Fruit fly (Drosophila melanogaster) whole organism, adult: ENCODE results near the gene Phae2.

Experiments used
- CG11617 ChIP-seq: fragments of 200-800 bp; sonication (Bioruptor generic); optimal IDR thresholded peaks from 2 replicates; lab custom pipeline; 2017; ENCODE audit warnings: mild to moderate bottlenecking, missing biosample characterization, missing genetic modification reagents, missing genetic modification characterization
- CG12768 ChIP-seq: fragments of 200-800 bp; sonication (Bioruptor generic); optimal IDR thresholded peaks from 2 replicates; lab custom pipeline; 2017; ENCODE audit warnings: missing biosample characterization, missing genetic modification characterization, mild to moderate bottlenecking, moderate library complexity, missing genetic modification reagents
- CG14711 ChIP-seq: fragments of 200-800 bp; sonication (Bioruptor generic); optimal IDR thresholded peaks from 2 replicates; lab custom pipeline; 2018; ENCODE audit warnings: missing biosample characterization, mild to moderate bottlenecking, missing genetic modification characterization, moderate library complexity
- CG1620 ChIP-seq: fragments of 200-800 bp; sonication (Bioruptor generic); optimal IDR thresholded peaks from 2 replicates; lab custom pipeline; 2016; ENCODE audit warnings: missing biosample characterization, missing genetic modification characterization
- CG33017 ChIP-seq: fragments of 200-800 bp; sonication (Bioruptor generic); optimal IDR thresholded peaks from 2 replicates; lab custom pipeline; 2018; ENCODE audit warnings: missing biosample characterization, mild to moderate bottlenecking, missing genetic modification characterization, moderate library complexity
- CG5204 ChIP-seq: fragments of 200-800 bp; sonication (Bioruptor generic); optimal IDR thresholded peaks from 2 replicates; lab custom pipeline; 2016; ENCODE audit warnings: missing biosample characterization, missing genetic modification characterization
- CG7045 ChIP-seq: fragments of 200-800 bp; sonication (Bioruptor generic); optimal IDR thresholded peaks from 2 replicates; lab custom pipeline; 2017; ENCODE audit warnings: missing biosample characterization, mild to moderate bottlenecking, missing genetic modification characterization
- CG7101 ChIP-seq: fragments of 200-800 bp; sonication (Bioruptor generic); optimal IDR thresholded peaks from 2 replicates; lab custom pipeline; 2018; ENCODE audit warnings: missing biosample characterization, mild to moderate bottlenecking, missing genetic modification characterization, moderate library complexity
- Clk ChIP-seq: fragments of 200-800 bp; sonication (Bioruptor generic); optimal IDR thresholded peaks from 2 replicates; lab custom pipeline; 2017; ENCODE audit warnings: missing biosample characterization, missing genetic modification characterization
- Crg-1 ChIP-seq: fragments of 200-800 bp; sonication (Bioruptor generic); optimal IDR thresholded peaks from 2 replicates; lab custom pipeline; 2016; ENCODE audit warnings: missing biosample characterization, missing genetic modification characterization
- Hr96 ChIP-seq: fragments of 200-800 bp; sonication (Bioruptor generic); optimal IDR thresholded peaks from 2 replicates; lab custom pipeline; 2016; ENCODE audit warnings: missing biosample characterization, missing genetic modification characterization
- Mnt ChIP-seq: fragments of 200-800 bp; sonication (Bioruptor generic); optimal IDR thresholded peaks from 2 replicates; lab custom pipeline; 2016; ENCODE audit warnings: missing biosample characterization, mild to moderate bottlenecking, missing genetic modification characterization
- bab1 ChIP-seq: fragments of 200-800 bp; sonication (Bioruptor generic); optimal IDR thresholded peaks from 3 replicates; lab custom pipeline; 2019; ENCODE audit warnings: missing biosample characterization, mild to moderate bottlenecking, missing genetic modification characterization, moderate library complexity
- cic ChIP-seq: fragments of 200-800 bp; sonication (Bioruptor generic); optimal IDR thresholded peaks from 2 replicates; lab custom pipeline; 2017; ENCODE audit warnings: missing biosample characterization, mild to moderate bottlenecking, missing genetic modification characterization, moderate library complexity
- cnc ChIP-seq, 2 experiments: fragments of >200 bp; optimal IDR thresholded peaks; 2 replicates each; lab custom pipeline; 2017
- kay ChIP-seq: fragments of 200-800 bp; sonication (Bioruptor generic); peaks from one replicate; lab custom pipeline; 2016; ENCODE audit warnings: missing biosample characterization, missing genetic modification characterization, borderline replicate concordance
- ovo ChIP-seq: fragments of 200-800 bp; sonication (Bioruptor generic); optimal IDR thresholded peaks from 2 replicates; lab custom pipeline; 2016; ENCODE audit warnings: missing biosample characterization, missing genetic modification characterization
- pad ChIP-seq: fragments of 200-800 bp; sonication (Bioruptor generic); optimal IDR thresholded peaks from 3 replicates; lab custom pipeline; 2017; ENCODE audit warnings: missing biosample characterization, missing genetic modification characterization, mild to moderate bottlenecking, moderate library complexity, missing genetic modification reagents
- tj ChIP-seq: fragments of 200-800 bp; sonication (Bioruptor generic); optimal IDR thresholded peaks from 3 replicates; lab custom pipeline; 2017; ENCODE audit warnings: missing biosample characterization, mild to moderate bottlenecking, missing genetic modification characterization, moderate library complexity
- toe ChIP-seq: fragments of 200-800 bp; sonication (Bioruptor generic); optimal IDR thresholded peaks from 2 replicates; lab custom pipeline; 2016; ENCODE audit warnings: missing biosample characterization, missing genetic modification characterization

Gene Phae2

DNA sequence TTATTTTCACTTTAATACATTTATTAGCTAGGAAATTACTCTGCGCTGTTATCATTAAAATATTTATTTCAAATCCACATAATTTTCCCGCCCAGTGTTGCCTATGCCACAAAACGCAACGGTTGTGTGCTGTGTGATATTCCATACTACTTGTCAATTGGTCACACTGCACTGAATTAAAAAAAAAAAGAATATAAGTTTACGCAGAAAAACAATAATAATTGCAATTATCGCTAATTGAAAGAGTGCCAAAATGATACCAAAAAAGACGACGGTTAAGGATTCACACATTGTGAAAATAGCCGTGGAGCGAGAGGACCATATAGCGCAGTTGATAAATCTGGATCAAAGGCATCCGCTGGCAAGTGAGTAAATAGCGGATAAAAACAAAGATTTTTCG, 13.2 kb upstream of the Phae2 start, which contains the start of gene Ced-12:
TSS of gene Ced-12 (plus strand) at position 141 of the 400 bp plus-strand sequence.
- TF ChIP-seq cnc (optimal IDR thresholded peaks at IDR 0.05; lab: Kevin White, UChicago) = no peak
- TF ChIP-seq CG1620 (GFP tag; lab: Kevin White, UChicago) = no peak
- no peak for TF ChIP-seq kay (GFP tag; lab: Kevin White, UChicago)
- no peak for TF ChIP-seq tj (GFP tag; lab: Kevin White, UChicago)
- TF ChIP-seq CG14711 (tag; lab: Kevin White, UChicago) = peak; percentile 10
- TF ChIP-seq CG5204 (GFP tag; lab: Kevin White, UChicago) = no peak
- TF ChIP-seq CG11617 (GFP tag; lab: Kevin White, UChicago) = peak; percentile 26
- no peak for TF ChIP-seq CG7045 (GFP tag; lab: Kevin White, UChicago)
- TF ChIP-seq Mnt = no peak
- TF ChIP-seq Clk (GFP tag; lab: Kevin White, UChicago) = no peak
- no peak for TF ChIP-seq toe
- TF ChIP-seq Hr96 (GFP tag; lab: Kevin White, UChicago) = no peak
- TF ChIP-seq bab1 = peak; percentile 26
- no peak for TF ChIP-seq CG12768 (GFP tag; lab: Kevin White, UChicago)
- no peak for TF ChIP-seq pad
- no peak for TF ChIP-seq cic (GFP tag; lab: Kevin White, UChicago)
- TF ChIP-seq CG7101 = no peak
- no peak for TF ChIP-seq Crg-1
- TF ChIP-seq CG33017 = no peak
- no peak for TF ChIP-seq ovo

DNA sequence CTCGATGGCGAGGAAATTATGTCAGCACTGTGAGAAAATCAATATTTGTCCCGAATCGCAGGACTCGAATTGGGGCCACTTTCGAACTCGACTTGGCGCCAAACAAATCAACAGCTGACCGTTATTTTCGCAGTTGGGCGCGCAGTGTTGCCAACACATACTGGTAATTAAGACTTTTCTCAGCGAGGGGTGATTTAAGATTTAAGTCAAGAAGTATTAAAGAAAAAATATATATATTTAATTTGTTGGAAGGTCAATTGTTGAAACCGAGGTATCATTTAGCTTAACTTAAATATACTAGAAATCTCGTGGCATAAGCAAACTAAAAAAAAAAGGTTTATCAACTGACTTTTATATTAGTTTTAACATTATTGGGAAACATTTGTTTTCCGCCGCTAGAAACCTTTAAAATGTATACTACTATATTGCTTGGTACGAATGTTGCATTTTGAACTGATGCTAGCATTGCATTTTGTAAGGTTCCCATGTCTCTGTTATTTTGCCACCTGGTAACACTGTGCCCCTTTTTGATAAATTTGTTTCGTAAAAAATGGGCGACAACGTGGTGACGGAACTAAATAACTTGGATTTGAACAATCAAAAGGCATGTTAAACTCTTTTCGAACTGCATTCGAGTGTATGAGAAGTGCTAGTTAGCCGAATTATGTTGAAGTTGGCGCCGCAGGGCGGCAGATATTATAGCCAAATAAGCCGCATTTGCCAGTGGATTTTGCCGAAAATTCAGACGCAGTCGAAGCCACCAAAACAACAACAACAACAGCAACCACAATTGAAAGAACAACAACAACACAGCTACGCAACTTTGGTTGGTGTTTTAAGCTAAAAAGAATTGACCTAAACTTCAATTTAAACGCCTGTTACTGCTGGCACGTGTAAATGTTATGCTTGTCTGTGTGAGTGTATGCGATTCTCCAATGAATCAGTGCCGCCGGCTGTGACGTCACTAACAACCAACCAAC, 7.4 kb upstream of the Phae2 start, which contains the start of the genes Patsas and ThrRS:
TSS of gene Patsas (minus strand) at position 55 of the 980 bp plus-strand sequence.
TSS of gene ThrRS (plus strand) at position 521 of the 980 bp plus-strand sequence.
- peak; percentile 86 for TF ChIP-seq CG14711 (tag; lab: Kevin White, UChicago)
- peak; percentile 76 for TF ChIP-seq CG11617 (GFP tag; lab: Kevin White, UChicago)
- peak; percentile 70 for TF ChIP-seq CG1620 (GFP tag; lab: Kevin White, UChicago)
- peak; percentile 50 for TF ChIP-seq bab1
- TF ChIP-seq cic (GFP tag; lab: Kevin White, UChicago) = peak; percentile 39
- TF ChIP-seq Crg-1 = peak; percentile 23
- TF ChIP-seq cnc (optimal IDR thresholded peaks at IDR 0.05; lab: Kevin White, UChicago) = no peak
- peak; percentile 89 for TF ChIP-seq CG7045 (GFP tag; lab: Kevin White, UChicago)
- TF ChIP-seq CG5204 (GFP tag; lab: Kevin White, UChicago) = no peak
- peak; percentile 69 for TF ChIP-seq pad
- TF ChIP-seq Mnt = peak; percentile 87
- peak; percentile 39 for TF ChIP-seq Clk (GFP tag; lab: Kevin White, UChicago)
- TF ChIP-seq CG33017 = peak; percentile 72
- no peak for TF ChIP-seq kay (GFP tag; lab: Kevin White, UChicago)
- TF ChIP-seq CG7101 = peak; percentile 80
- peak; percentile 66 for TF ChIP-seq Hr96 (GFP tag; lab: Kevin White, UChicago)
- peak; percentile 51 for TF ChIP-seq ovo
- TF ChIP-seq CG12768 (GFP tag; lab: Kevin White, UChicago) = peak; percentile 77
- peak; percentile 84 for TF ChIP-seq toe
- peak; percentile 67 for TF ChIP-seq tj (GFP tag; lab: Kevin White, UChicago)

DNA sequence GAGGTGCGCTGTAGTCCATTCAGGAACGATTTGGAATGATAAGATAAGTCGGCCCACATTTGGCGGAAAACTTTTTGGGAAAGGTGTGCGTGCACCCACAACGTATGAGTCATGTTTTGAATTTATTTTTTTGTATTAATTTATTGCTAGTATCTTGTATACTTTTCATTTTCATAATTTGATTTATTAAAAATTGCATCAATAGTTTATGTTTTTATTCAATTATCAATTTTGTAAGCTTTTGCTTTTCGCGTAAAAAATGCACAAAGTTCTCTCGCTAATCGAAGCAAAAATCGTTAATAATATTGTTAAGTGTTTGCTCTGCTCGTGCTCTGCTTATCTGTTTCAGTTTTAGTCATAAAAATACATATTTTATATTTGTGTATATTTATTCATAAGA, 3.8 kb upstream of the Phae2 start:
- TF ChIP-seq pad (no peak), Mnt (peak; percentile 6), cic (GFP tag; lab: Kevin White, UChicago) (peak; percentile 26), kay (GFP tag; lab: Kevin White, UChicago) (peak; percentile 96)

DNA sequence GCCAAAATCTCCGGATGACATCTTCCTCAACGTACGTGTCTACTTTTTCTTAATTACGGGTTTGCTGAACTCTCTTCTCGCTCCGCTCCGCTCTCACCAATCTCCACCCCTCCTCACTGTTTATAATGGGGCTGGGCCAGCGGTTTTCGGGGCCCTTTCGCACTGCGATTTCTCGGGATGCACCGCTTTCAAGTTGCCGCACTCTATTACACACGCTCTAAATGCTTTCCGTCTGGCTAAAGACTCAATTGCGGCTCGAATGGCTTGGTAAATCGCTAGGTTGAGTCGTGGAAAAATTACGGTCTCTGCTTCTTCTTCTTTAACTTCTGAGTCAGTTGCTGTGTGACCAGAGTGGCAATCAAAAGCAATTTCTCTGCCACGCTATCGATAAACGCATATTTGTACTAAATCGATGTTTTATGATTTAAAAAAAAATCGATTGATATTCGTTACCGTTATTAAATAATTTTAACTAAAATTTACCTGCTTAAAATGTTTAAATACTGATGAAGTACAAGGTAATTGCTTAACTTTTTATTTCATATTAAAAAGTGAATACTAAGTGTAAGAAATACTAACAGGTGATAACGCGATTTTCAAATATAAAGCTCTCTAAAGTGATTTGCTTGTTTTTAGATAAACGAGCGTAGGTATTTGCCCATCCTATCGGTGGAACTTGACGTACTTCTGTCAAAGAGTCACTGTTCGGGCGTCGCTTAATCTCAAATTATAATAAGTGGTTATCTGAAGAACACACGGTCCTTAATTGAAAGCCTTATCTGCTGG, 1.9 kb upstream of the Phae2 start, which contains the start of the genes Rab6 and Phae1:
TSS of gene Rab6 (minus strand) at position 338 of the 786 bp plus-strand sequence.
TSS of gene Phae1 (plus strand) at position 639 of the 786 bp plus-strand sequence.
- TF ChIP-seq kay (GFP tag; lab: Kevin White, UChicago) (peak; percentile 95), CG12768 (GFP tag; lab: Kevin White, UChicago) (no peak), CG14711 (tag; lab: Kevin White, UChicago) (no peak), cnc (optimal IDR thresholded peaks at IDR 0.05; lab: Kevin White, UChicago) (no peak), Hr96 (GFP tag; lab: Kevin White, UChicago) (no peak), CG11617 (GFP tag; lab: Kevin White, UChicago) (no peak), CG5204 (GFP tag; lab: Kevin White, UChicago) (no peak), Crg-1 (no peak), ovo (no peak), CG7101 (peak; percentile 3), toe (no peak), tj (GFP tag; lab: Kevin White, UChicago) (peak; percentile 17), Mnt (no peak), CG1620 (GFP tag; lab: Kevin White, UChicago) (no peak), Clk (GFP tag; lab: Kevin White, UChicago) (no peak), cic (GFP tag; lab: Kevin White, UChicago) (no peak), CG7045 (GFP tag; lab: Kevin White, UChicago) (no peak), pad (peak; percentile 47), bab1 (peak; percentile 50), CG33017 (no peak)
